Worm (Caenorhabditis elegans) whole organism, late embryonic: ENCODE data around the gene nlp-50.
A peak's percentile ranks its signal among the peaks of the same experiment; 100 is the strongest.

ENCODE experiments used
- C08G9.2 ChIP-seq: sonication (generic microtip); optimal IDR thresholded peaks from 2 replicates; lab custom pipeline; 2016; ENCODE audit warnings: mild to moderate bottlenecking, missing genetic modification characterization, moderate library complexity, missing compliant biosample characterization
- C38D4.7 ChIP-seq: fragments of 200-800 bp; sonication (Bioruptor generic); optimal IDR thresholded peaks from 2 replicates; lab custom pipeline; 2018; ENCODE audit warnings: mild to moderate bottlenecking, missing genetic modification characterization, moderate library complexity, missing compliant biosample characterization
- F13H6.1 ChIP-seq: sonication (generic microtip); optimal IDR thresholded peaks from 2 replicates; lab custom pipeline; 2016; ENCODE audit warnings: missing genetic modification characterization, missing compliant biosample characterization
- K02D7.2 ChIP-seq: sonication (generic microtip); optimal IDR thresholded peaks from 2 replicates; lab custom pipeline; 2017; ENCODE audit warnings: mild to moderate bottlenecking, missing genetic modification characterization, missing compliant biosample characterization
- K09A11.1 ChIP-seq: sonication (generic microtip); optimal IDR thresholded peaks from 2 replicates; lab custom pipeline; 2017; ENCODE audit warnings: antibody characterized with exemption, mild to moderate bottlenecking, missing genetic modification characterization, missing compliant biosample characterization; ENCODE audit not compliant: insufficient read depth
- T23F11.4 ChIP-seq: fragments of 200-800 bp; sonication (Bioruptor generic); optimal IDR thresholded peaks from 2 replicates; lab custom pipeline; 2018; ENCODE audit warnings: mild to moderate bottlenecking, missing genetic modification characterization, missing compliant biosample characterization
- ceh-14 ChIP-seq: sonication (generic microtip); optimal IDR thresholded peaks from 2 replicates; lab custom pipeline; 2016; ENCODE audit warnings: missing genotype, missing genetic modification characterization, missing compliant biosample characterization
- ceh-18 ChIP-seq: sonication (generic microtip); optimal IDR thresholded peaks from 2 replicates; lab custom pipeline; 2016; ENCODE audit warnings: missing genetic modification characterization, missing compliant biosample characterization
- ceh-24 ChIP-seq: sonication (generic microtip); optimal IDR thresholded peaks from 2 replicates; lab custom pipeline; 2016; ENCODE audit warnings: mild to moderate bottlenecking, missing genetic modification characterization, missing compliant biosample characterization
- ceh-30 ChIP-seq: fragments of 150-350 bp; optimal IDR thresholded peaks from 2 replicates; lab custom pipeline; 2014; ENCODE audit warnings: missing biosample characterization, missing genetic modification characterization
- ceh-31 ChIP-seq: sonication (generic microtip); optimal IDR thresholded peaks from 2 replicates; lab custom pipeline; 2016; ENCODE audit warnings: missing genetic modification characterization, missing compliant biosample characterization
- ceh-34 ChIP-seq: sonication (generic microtip); optimal IDR thresholded peaks from 2 replicates; lab custom pipeline; 2016; ENCODE audit warnings: mild to moderate bottlenecking, missing genetic modification characterization, missing compliant biosample characterization
- ceh-48 ChIP-seq: sonication (generic microtip); optimal IDR thresholded peaks from 2 replicates; lab custom pipeline; 2016; ENCODE audit warnings: missing genetic modification characterization, inconsistent platforms, missing compliant biosample characterization
- dve-1 ChIP-seq: sonication (generic microtip); optimal IDR thresholded peaks from 2 replicates; lab custom pipeline; 2017; ENCODE audit warnings: antibody characterized with exemption, mild to moderate bottlenecking, missing genetic modification characterization, missing compliant biosample characterization
- elt-2 ChIP-seq: sonication (generic microtip); optimal IDR thresholded peaks from 2 replicates; lab custom pipeline; 2016; ENCODE audit warnings: missing genetic modification reagents, missing genetic modification characterization, missing compliant biosample characterization
- elt-4 ChIP-seq: sonication (generic microtip); optimal IDR thresholded peaks from 2 replicates; lab custom pipeline; 2016; ENCODE audit warnings: missing genetic modification characterization, missing compliant biosample characterization
- eyg-1 ChIP-seq: sonication (generic microtip); optimal IDR thresholded peaks from 2 replicates; lab custom pipeline; 2016; ENCODE audit warnings: missing genotype, missing genetic modification characterization, missing compliant biosample characterization
- fkh-6 ChIP-seq: sonication (generic microtip); optimal IDR thresholded peaks from 2 replicates; lab custom pipeline; 2016; ENCODE audit warnings: missing genetic modification characterization, missing compliant biosample characterization
- madf-2 ChIP-seq: sonication (generic microtip); optimal IDR thresholded peaks from 2 replicates; lab custom pipeline; 2017; ENCODE audit warnings: missing genetic modification characterization, missing compliant biosample characterization
- nfya-1 ChIP-seq: sonication (generic microtip); optimal IDR thresholded peaks from 2 replicates; lab custom pipeline; 2017; ENCODE audit warnings: missing genetic modification characterization, mild to moderate bottlenecking, missing compliant biosample characterization, antibody characterized with exemption, moderate library complexity
- nhr-11 ChIP-seq: fragments of 150-350 bp; optimal IDR thresholded peaks from 2 replicates; lab custom pipeline; 2014; ENCODE audit warnings: missing biosample characterization, missing genetic modification characterization
- odd-2 ChIP-seq: sonication (generic microtip); optimal IDR thresholded peaks from 2 replicates; lab custom pipeline; 2017; ENCODE audit warnings: antibody characterized with exemption, mild to moderate bottlenecking, missing genetic modification characterization, missing compliant biosample characterization
- pag-3 ChIP-seq: sonication (generic microtip); optimal IDR thresholded peaks from 2 replicates; lab custom pipeline; 2016; ENCODE audit warnings: missing compliant biosample characterization, missing genetic modification characterization, borderline replicate concordance
- pat-9 ChIP-seq: fragments of 200-800 bp; sonication (Bioruptor generic); optimal IDR thresholded peaks from 2 replicates; lab custom pipeline; 2018; ENCODE audit warnings: mild to moderate bottlenecking, missing genetic modification characterization, moderate library complexity, missing compliant biosample characterization
- pax-1 ChIP-seq: fragments of 150-350 bp; optimal IDR thresholded peaks from 2 replicates; lab custom pipeline; 2014; ENCODE audit warnings: missing biosample characterization, missing genetic modification characterization
- ref-2 ChIP-seq: sonication (generic microtip); optimal IDR thresholded peaks from 2 replicates; lab custom pipeline; 2016; ENCODE audit warnings: missing genetic modification characterization, missing compliant biosample characterization
- rnt-1 ChIP-seq: sonication (generic microtip); optimal IDR thresholded peaks from 2 replicates; lab custom pipeline; 2016; ENCODE audit warnings: missing genetic modification characterization, missing compliant biosample characterization
- syd-9 ChIP-seq: sonication (generic microtip); optimal IDR thresholded peaks from 2 replicates; lab custom pipeline; 2016; ENCODE audit warnings: mild to moderate bottlenecking, missing genetic modification characterization, moderate library complexity, missing compliant biosample characterization
- tbx-2 ChIP-seq: sonication (generic microtip); optimal IDR thresholded peaks from 2 replicates; lab custom pipeline; 2016; ENCODE audit warnings: missing genetic modification characterization, missing compliant biosample characterization
- ttx-3 ChIP-seq: sonication (generic microtip); optimal IDR thresholded peaks from 2 replicates; lab custom pipeline; 2016; ENCODE audit warnings: missing genetic modification reagents, missing genetic modification characterization, missing compliant biosample characterization
- unc-55 ChIP-seq: sonication (generic microtip); optimal IDR thresholded peaks from 2 replicates; lab custom pipeline; 2017; ENCODE audit warnings: missing biosample characterization, missing genetic modification reagents, missing genetic modification characterization
- zip-5 ChIP-seq: sonication (generic microtip); optimal IDR thresholded peaks from 2 replicates; lab custom pipeline; 2016; ENCODE audit warnings: missing genetic modification characterization, missing compliant biosample characterization

The nlp-50 gene

DNA sequence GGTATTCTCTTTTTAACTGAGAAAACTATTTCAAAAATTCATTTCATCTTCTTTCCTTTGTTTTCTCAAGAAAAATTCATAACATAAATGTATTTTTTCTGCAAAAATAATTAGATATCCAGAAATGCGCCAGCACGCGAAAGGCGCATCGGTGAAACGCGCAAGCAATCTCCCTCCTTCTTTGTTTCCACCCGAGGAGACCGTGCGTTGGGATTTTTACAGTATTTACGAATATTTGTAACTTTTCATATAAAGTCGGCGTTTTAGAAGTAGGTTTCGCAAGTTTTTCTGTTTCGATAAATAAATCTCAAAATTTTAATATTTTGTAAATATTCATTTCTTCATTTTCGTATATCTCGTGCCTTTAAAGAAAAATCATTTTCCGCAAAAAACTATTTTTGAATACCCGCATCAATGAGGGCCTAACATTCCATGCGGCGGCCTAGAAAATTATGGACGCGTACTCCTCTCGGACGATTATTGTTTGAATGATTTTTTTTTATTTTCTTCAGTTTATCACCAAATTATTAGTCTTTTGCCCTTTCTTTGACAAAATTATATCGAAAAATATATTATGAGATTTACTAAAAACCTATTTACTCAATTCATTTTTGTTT, 11.7 kb downstream of the nlp-50 start, which contains the start of gene ssup-72 (continued):
- TF ChIP-seq ceh-31 (tag; lab: Kevin White, UChicago) (peak; percentile 88), eyg-1 (no peak), rnt-1 (tag; lab: Kevin White, UChicago) (peak; percentile 33), nfya-1 (tag; lab: Kevin White, UChicago) (peak; percentile 4), zip-5 (tag; lab: Kevin White, UChicago) (peak; percentile 59), ref-2 (tag; lab: Kevin White, UChicago) (peak; percentile 35), tbx-2 (tag; lab: Kevin White, UChicago) (peak; percentile 74)

DNA sequence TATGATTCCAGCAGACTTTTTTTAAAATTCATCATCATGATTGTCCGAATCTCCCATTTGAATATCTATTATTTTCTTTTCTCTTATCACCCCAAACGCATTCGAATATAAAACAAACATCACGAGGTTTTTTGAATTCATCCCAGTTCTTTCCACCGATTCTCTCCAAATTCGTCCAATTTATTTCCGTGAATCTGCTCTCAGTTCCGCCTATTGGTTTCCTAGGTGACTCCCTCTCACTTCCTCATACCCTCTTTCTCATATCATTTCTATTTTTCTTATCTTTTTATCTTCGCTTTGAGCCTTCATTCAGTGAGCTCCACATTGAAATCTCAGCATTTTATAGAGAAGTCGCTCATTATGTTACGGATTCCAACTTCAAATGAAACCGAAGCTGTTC, 14.3 kb downstream of the nlp-50 start, which contains the start of gene T13C2.7:
T13C2.7 (plus strand) TSS at position 301 of the 400 bp plus-strand sequence.
- TF ChIP-seq K09A11.1 (tag; lab: Kevin White, UChicago): no peak
- TF ChIP-seq nfya-1 (tag; lab: Kevin White, UChicago): no peak
- no peak for TF ChIP-seq K02D7.2 (tag; lab: Kevin White, UChicago)
- no peak for TF ChIP-seq fkh-6 (tag; lab: Kevin White, UChicago)
- TF ChIP-seq zip-5 (tag; lab: Kevin White, UChicago): no peak
- TF ChIP-seq dve-1 (tag; lab: Kevin White, UChicago): no peak
- no peak for TF ChIP-seq odd-2 (tag; lab: Kevin White, UChicago)
- no peak for TF ChIP-seq ttx-3 (tag; lab: Kevin White, UChicago)

DNA sequence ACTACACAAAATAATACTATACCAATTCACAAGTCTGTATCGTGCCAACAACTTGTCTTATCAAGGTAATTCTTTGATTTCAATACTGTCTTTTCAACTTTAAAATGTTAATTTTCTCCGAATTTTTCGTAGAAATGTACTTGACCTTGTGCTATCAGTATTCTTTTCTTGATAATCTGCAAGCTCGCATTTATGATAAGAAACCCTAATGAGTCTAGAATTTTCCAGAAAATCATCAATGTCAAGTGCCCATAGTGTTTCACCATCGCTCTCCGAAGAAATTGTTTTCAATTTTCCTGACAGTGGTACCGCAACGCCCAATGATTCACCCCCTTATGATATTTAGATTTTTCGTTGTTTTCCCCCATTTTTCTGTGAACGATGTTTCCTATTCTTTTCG, 16.4 kb downstream of the nlp-50 start:
- TF ChIP-seq nhr-11 (tag; lab: Kevin White, UChicago): no peak
- no peak for TF ChIP-seq ceh-24 (tag; lab: Kevin White, UChicago)
- no peak for TF ChIP-seq rnt-1 (tag; lab: Kevin White, UChicago)
- no peak for TF ChIP-seq ttx-3 (tag; lab: Kevin White, UChicago)
- TF ChIP-seq pat-9 (tag; lab: Kevin White, UChicago): no peak
- TF ChIP-seq elt-4 (tag; lab: Kevin White, UChicago): no peak
- no peak for TF ChIP-seq dve-1 (tag; lab: Kevin White, UChicago)
- peak; percentile 64 for TF ChIP-seq elt-2

DNA sequence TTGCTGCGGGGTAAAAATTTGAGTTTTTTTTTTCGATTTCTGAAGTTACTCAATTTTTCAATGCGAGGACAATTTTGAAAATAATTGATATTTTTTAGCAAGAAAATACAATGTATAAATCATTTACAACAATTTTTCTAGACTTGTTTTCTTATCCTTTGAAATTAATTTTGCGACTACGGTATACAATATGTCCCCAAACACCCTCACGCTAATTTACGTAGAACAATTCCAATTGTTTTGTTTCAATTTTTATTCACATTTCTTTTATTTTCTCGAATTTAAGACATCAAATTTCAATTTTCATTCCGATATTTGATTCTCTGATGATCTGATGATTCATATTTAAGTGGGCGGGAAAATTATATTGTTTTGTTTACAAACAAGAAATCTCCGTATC, 17.1 kb downstream of the nlp-50 start:
- TF ChIP-seq C38D4.7 (no peak), K09A11.1 (tag; lab: Kevin White, UChicago) (no peak), ceh-18 (tag; lab: Kevin White, UChicago) (no peak), F13H6.1 (tag; lab: Kevin White, UChicago) (no peak), ceh-34 (tag; lab: Kevin White, UChicago) (no peak), pax-1 (tag; lab: Kevin White, UChicago) (no peak), zip-5 (tag; lab: Kevin White, UChicago) (no peak), T23F11.4 (GFP tag; lab: Kevin White, UChicago) (no peak), pag-3 (tag; lab: Kevin White, UChicago) (no peak), ceh-48 (tag; lab: Kevin White, UChicago) (no peak), C08G9.2 (tag; lab: Kevin White, UChicago) (no peak), eyg-1 (no peak), madf-2 (no peak), unc-55 (GFP tag; lab: Kevin White, UChicago) (no peak), ttx-3 (tag; lab: Kevin White, UChicago) (no peak), nhr-11 (tag; lab: Kevin White, UChicago) (no peak), ref-2 (tag; lab: Kevin White, UChicago) (no peak), ceh-30 (tag; lab: Kevin White, UChicago) (no peak), syd-9 (tag; lab: Kevin White, UChicago) (no peak), ceh-14 (tag; lab: Kevin White, UChicago) (no peak)
